Worm (Caenorhabditis elegans): ENCODE measurements around the gene Y69H2.17.

DNA sequence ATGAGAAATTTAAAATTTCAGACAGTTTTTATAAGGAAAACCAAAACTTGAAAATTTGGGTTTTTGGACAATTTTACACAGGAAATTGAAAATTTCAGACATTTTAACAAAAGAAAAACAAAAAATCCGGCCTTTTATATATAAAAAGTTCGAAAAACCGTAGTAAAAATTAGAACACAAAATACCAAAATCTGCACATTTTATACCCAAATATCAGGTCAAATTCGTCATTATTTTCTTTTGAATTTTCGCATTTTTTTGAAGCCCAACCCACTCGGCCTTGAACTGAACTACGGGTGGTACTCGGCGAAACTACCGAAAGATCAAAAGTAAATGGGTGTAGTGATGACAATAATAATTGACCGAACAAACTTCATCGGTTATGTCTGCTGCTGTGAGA is 17.6 kb upstream of the Y69H2.17 start:
- TF ChIP-seq ama-1 (optimal IDR thresholded peaks at IDR 0.05) (no peak), mml-1 (tag; optimal IDR thresholded peaks at IDR 0.05) (no peak), ztf-4 (tag; optimal IDR thresholded peaks at IDR 0.05) (no peak), lin-15B (tag; optimal IDR thresholded peaks at IDR 0.05) (no peak), nhr-25 (tag; optimal IDR thresholded peaks at IDR 0.05) (no peak), zag-1 (tag; optimal IDR thresholded peaks at IDR 0.05) (no peak), nhr-76 (tag; optimal IDR thresholded peaks at IDR 0.05) (no peak), nhr-77 (tag; optimal IDR thresholded peaks at IDR 0.05) (no peak)
